Worm (Caenorhabditis elegans) whole organism, L2 larva: ENCODE measurements around the gene bath-20.
"Not testable (repeated sequence)": the region's sequence is repeated elsewhere in the genome, so short reads cannot be mapped to it uniquely, and the experiment has no call there.

Experiments
- C34F6.9 ChIP-seq: fragments of 150-350 bp; optimal IDR thresholded peaks from 2 replicates; lab custom pipeline; 2014; ENCODE audit warnings: missing biosample characterization, missing genetic modification characterization
- R02D3.7 ChIP-seq: fragments of 150-350 bp; optimal IDR thresholded peaks from 2 replicates; lab custom pipeline; 2014; ENCODE audit warnings: missing biosample characterization, missing genetic modification characterization
- ZK546.5 ChIP-seq: sonication (generic microtip); optimal IDR thresholded peaks from 2 replicates; lab custom pipeline; 2017; ENCODE audit warnings: missing biosample characterization, missing genetic modification characterization
- aly-2 ChIP-seq: fragments of 150-350 bp; optimal IDR thresholded peaks from 2 replicates; lab custom pipeline; 2014; ENCODE audit warnings: missing biosample characterization, missing genetic modification characterization
- blmp-1 ChIP-seq: sonication (generic microtip); optimal IDR thresholded peaks from 2 replicates; lab custom pipeline; 2017; ENCODE audit warnings: missing genetic modification characterization, mild to moderate bottlenecking, missing compliant biosample characterization, antibody characterized with exemption, moderate library complexity; ENCODE audit not compliant: insufficient read depth
- ceh-16 ChIP-seq: fragments of 150-350 bp; optimal IDR thresholded peaks from 2 replicates; lab custom pipeline; 2014; ENCODE audit warnings: missing biosample characterization, missing genetic modification characterization
- crh-2 ChIP-seq: sonication (generic microtip); optimal IDR thresholded peaks from 2 replicates; lab custom pipeline; 2017; ENCODE audit warnings: missing biosample characterization, missing genetic modification characterization
- dmd-4 ChIP-seq: sonication (generic microtip); optimal IDR thresholded peaks from 2 replicates; lab custom pipeline; 2017; ENCODE audit warnings: missing biosample characterization, missing genetic modification characterization
- egl-27 ChIP-seq: sonication (generic microtip); optimal IDR thresholded peaks from 3 replicates; lab custom pipeline; 2017; ENCODE audit warnings: missing biosample characterization, missing genetic modification reagents, missing genetic modification characterization
- elt-1 ChIP-seq: fragments of 150-350 bp; optimal IDR thresholded peaks from 2 replicates; lab custom pipeline; 2014; ENCODE audit warnings: missing biosample characterization, missing genetic modification characterization
- elt-3 ChIP-seq: sonication (generic microtip); optimal IDR thresholded peaks from 2 replicates; lab custom pipeline; 2017; ENCODE audit warnings: missing biosample characterization, missing genetic modification characterization
- gmeb-1 ChIP-seq: fragments of 150-350 bp; optimal IDR thresholded peaks from 2 replicates; lab custom pipeline; 2014; ENCODE audit warnings: missing biosample characterization, missing genetic modification characterization
- lin-11 ChIP-seq: fragments of 150-350 bp; sonication (generic microtip); optimal IDR thresholded peaks from 2 replicates; lab custom pipeline; 2014; ENCODE audit warnings: missing biosample characterization, missing genetic modification characterization, inconsistent platforms, mixed read lengths
- lin-13 ChIP-seq: fragments of 150-350 bp; optimal IDR thresholded peaks from 2 replicates; lab custom pipeline; 2014; ENCODE audit warnings: missing biosample characterization, missing genetic modification reagents, missing genetic modification characterization
- lin-39 ChIP-seq: fragments of 150-350 bp; optimal IDR thresholded peaks from 2 replicates; lab custom pipeline; 2014; ENCODE audit warnings: missing biosample characterization, missing genetic modification reagents, missing genetic modification characterization
- lsy-2 ChIP-seq, 2 experiments: fragments of 150-350 bp in 1 of 2; sonication (generic microtip) in 1 of 2; optimal IDR thresholded peaks; 2 replicates each; lab custom pipeline; 2014 to 2017; ENCODE audit warnings: missing biosample characterization in 2 of 2, missing genetic modification characterization in 2 of 2
- mbf-1 ChIP-seq: sonication (generic microtip); optimal IDR thresholded peaks from 2 replicates; lab custom pipeline; 2017; ENCODE audit warnings: missing biosample characterization, missing genetic modification characterization
- nhr-10 ChIP-seq: sonication (generic microtip); optimal IDR thresholded peaks from 2 replicates; lab custom pipeline; 2017; ENCODE audit warnings: missing biosample characterization, missing genetic modification characterization
- nhr-11 ChIP-seq: fragments of 150-350 bp; optimal IDR thresholded peaks from 2 replicates; lab custom pipeline; 2014; ENCODE audit warnings: missing biosample characterization, missing genetic modification characterization
- nhr-12 ChIP-seq: fragments of 150-350 bp; optimal IDR thresholded peaks from 2 replicates; lab custom pipeline; 2014; ENCODE audit warnings: missing biosample characterization, missing genetic modification characterization
- nhr-129 ChIP-seq: fragments of 150-350 bp; optimal IDR thresholded peaks from 2 replicates; lab custom pipeline; 2014; ENCODE audit warnings: missing biosample characterization, missing genetic modification characterization
- nhr-21 ChIP-seq: fragments of 150-350 bp; optimal IDR thresholded peaks from 2 replicates; lab custom pipeline; 2014; ENCODE audit warnings: missing biosample characterization, missing genetic modification characterization
- nhr-23 ChIP-seq: fragments of 150-350 bp; optimal IDR thresholded peaks from 2 replicates; lab custom pipeline; 2014; ENCODE audit warnings: missing biosample characterization, missing genetic modification reagents, missing genetic modification characterization
- nhr-237 ChIP-seq: fragments of 150-350 bp; optimal IDR thresholded peaks from 2 replicates; lab custom pipeline; 2014; ENCODE audit warnings: missing biosample characterization, missing genetic modification characterization
- nhr-6 ChIP-seq: fragments of 150-350 bp; optimal IDR thresholded peaks from 2 replicates; lab custom pipeline; 2014; ENCODE audit warnings: missing biosample characterization, missing genetic modification characterization
- nhr-77 ChIP-seq: fragments of 150-350 bp; optimal IDR thresholded peaks from 2 replicates; lab custom pipeline; 2014; ENCODE audit warnings: missing biosample characterization, missing genetic modification characterization
- skn-1 ChIP-seq: sonication (generic microtip); optimal IDR thresholded peaks from 2 replicates; lab custom pipeline; 2017; ENCODE audit warnings: missing biosample characterization, missing genetic modification characterization
- sma-3 ChIP-seq: sonication (generic microtip); optimal IDR thresholded peaks from 2 replicates; lab custom pipeline; 2016; ENCODE audit warnings: missing genetic modification reagents, missing genetic modification characterization, missing compliant biosample characterization
- snpc-4 ChIP-seq: fragments of 150-350 bp; optimal IDR thresholded peaks from 2 replicates; lab custom pipeline; 2014; ENCODE audit warnings: missing biosample characterization, missing genetic modification characterization
- unc-55 ChIP-seq: fragments of 150-350 bp; sonication (generic microtip); optimal IDR thresholded peaks from 3 replicates; lab custom pipeline; 2014; ENCODE audit warnings: missing biosample characterization, missing genetic modification reagents, missing genetic modification characterization
- unc-62 ChIP-seq: fragments of 150-350 bp; optimal IDR thresholded peaks from 2 replicates; lab custom pipeline; 2014; ENCODE audit warnings: missing biosample characterization, missing genetic modification reagents, missing genetic modification characterization
- ztf-1 ChIP-seq: fragments of 200-800 bp; sonication (Bioruptor generic); conservative IDR thresholded peaks from 2 replicates; pipeline ENCODE4 v1.3.6; 2022; ENCODE audit warnings: missing genetic modification characterization, missing compliant biosample characterization
- ztf-11 ChIP-seq: sonication (generic microtip); optimal IDR thresholded peaks from 2 replicates; lab custom pipeline; 2017; ENCODE audit warnings: missing biosample characterization, missing genetic modification characterization
- ztf-4 ChIP-seq: fragments of 150-350 bp; optimal IDR thresholded peaks from 2 replicates; lab custom pipeline; 2014; ENCODE audit warnings: missing biosample characterization, missing genetic modification characterization

Gene bath-20

ce11 chrII:2046556-2046955 lies 4.2 kb upstream of the bath-20 start, which contains the start of gene math-1:
Gene math-1 (minus strand): TSS chrII:2046656.
- not testable (repeated sequence) for TF ChIP-seq elt-1; crh-2; ceh-16 (tag; lab: Kevin White, UChicago)

DNA sequence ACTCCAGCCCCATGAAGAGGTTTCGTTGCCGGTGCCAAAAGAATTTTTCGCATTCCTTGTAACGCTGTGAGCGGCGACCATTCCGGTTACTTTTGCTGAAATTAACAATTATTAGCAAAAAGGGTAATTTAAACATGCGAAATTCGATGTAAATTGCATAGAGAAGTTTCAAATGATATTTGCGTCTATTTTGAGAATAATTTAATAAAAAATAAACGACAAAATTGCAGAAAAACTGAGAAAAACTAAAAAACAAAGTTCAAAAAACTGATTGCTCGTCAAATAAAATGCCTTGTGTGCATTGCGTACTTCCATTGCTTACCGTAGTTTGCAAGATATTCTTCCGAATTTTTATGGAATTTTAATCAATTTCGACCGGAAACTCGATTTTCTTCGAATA lies 3.2 kb upstream of the bath-20 start, which contains the start of gene bath-24:
bath-24 (minus strand) TSS at position 101 of the 400 bp plus-strand sequence.
- TF ChIP-seq lin-13 (GFP tag; lab: Kevin White, UChicago) = no peak

- TF ChIP-seq dmd-4 (tag; lab: Kevin White, UChicago) = no peak
- TF ChIP-seq lin-11 (tag; lab: Kevin White, UChicago) = no peak
- TF ChIP-seq elt-1 = no peak
- no peak for TF ChIP-seq blmp-1 (tag; lab: Kevin White, UChicago)
- no peak for TF ChIP-seq skn-1
- no peak for TF ChIP-seq snpc-4
- no peak for TF ChIP-seq R02D3.7 (tag; lab: Kevin White, UChicago)
- TF ChIP-seq C34F6.9 (tag; lab: Kevin White, UChicago) = no peak
- TF ChIP-seq egl-27 = no peak
- TF ChIP-seq nhr-10 (tag; lab: Kevin White, UChicago) = no peak
- no peak for TF ChIP-seq ZK546.5 (tag; lab: Kevin White, UChicago)
- no peak for TF ChIP-seq nhr-11 (tag; lab: Kevin White, UChicago)
- no peak for TF ChIP-seq ztf-4 (tag; lab: Kevin White, UChicago)
- no peak for TF ChIP-seq sma-3 (GFP tag; lab: Kevin White, UChicago)
- no peak for TF ChIP-seq mbf-1
- TF ChIP-seq unc-62 (GFP tag; lab: Kevin White, UChicago) = no peak
- TF ChIP-seq elt-3 (tag; lab: Kevin White, UChicago) = no peak
- TF ChIP-seq, all 48 proteins: peak for 0
Observed at ce11 chrII:2039288-2039687, 3.1 kb downstream of the bath-20 start, which contains the start of gene bath-19. Gene bath-19 (minus strand): TSS chrII:2039388.

ce11 chrII:2033286-2033685 lies 9.1 kb downstream of the bath-20 start, which contains the start of gene F59H6.14:
Gene F59H6.14 (plus strand): TSS chrII:2033586.
- no peak for TF ChIP-seq nhr-237 (tag; lab: Kevin White, UChicago)
- no peak for TF ChIP-seq ceh-16 (tag; lab: Kevin White, UChicago)

DNA sequence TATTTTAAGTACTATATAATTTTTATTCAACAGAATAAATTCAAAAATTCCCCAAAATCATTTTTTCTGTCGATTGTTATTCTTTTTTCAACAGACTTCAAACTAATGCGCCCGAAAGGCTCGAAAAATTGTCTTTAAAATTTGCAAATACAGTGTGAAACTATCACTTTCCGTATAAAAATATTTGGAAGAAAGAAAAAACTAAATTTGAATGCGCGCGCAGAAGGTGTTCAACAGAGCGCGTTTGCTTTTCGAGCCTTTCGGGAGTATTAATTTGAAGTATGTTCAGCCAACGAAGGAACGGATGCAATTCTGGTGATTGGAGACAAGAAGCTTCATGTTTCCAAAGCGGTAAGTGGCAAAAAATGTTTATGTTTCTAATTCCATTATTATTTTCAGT lies 10.1 kb downstream of the bath-20 start, which contains the start of gene btb-4:
btb-4 (plus strand) TSS at position 35 of the 400 bp plus-strand sequence.
- TF ChIP-seq gmeb-1 (peak; percentile 78), unc-55 (peak; percentile 4)

DNA sequence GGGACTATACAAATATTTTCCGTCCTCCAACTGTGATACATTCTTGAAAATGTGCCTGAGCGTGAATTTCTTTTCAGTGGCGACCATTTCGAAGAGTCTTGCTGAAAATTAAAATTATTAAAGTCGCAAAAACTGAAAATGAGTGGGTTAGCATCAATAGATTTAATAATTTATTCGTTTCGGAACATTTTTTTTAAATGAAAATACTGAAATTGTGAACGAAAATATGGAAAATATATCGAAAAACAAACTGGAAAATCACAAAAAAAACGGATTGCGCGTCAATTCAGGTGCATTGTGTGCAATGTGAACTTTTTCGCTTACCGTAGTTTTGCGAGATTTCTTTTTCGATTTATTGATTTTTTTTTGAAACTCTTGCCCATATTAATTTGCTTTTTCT lies 10.5 kb downstream of the bath-20 start, which contains the start of gene bath-5:
bath-5 (minus strand) TSS at position 101 of the 400 bp plus-strand sequence.
- TF ChIP-seq aly-2 (tag; lab: Kevin White, UChicago) (no peak), nhr-129 (tag; lab: Kevin White, UChicago) (no peak), lin-13 (GFP tag; lab: Kevin White, UChicago) (no peak), skn-1 (no peak), nhr-77 (tag; lab: Kevin White, UChicago) (no peak), ztf-1 (GFP tag; lab: Robert Waterston, UW) (no peak), ztf-11 (tag; lab: Kevin White, UChicago) (no peak), blmp-1 (tag; lab: Kevin White, UChicago) (no peak), nhr-23 (tag; lab: Kevin White, UChicago) (no peak), dmd-4 (tag; lab: Kevin White, UChicago) (no peak), nhr-21 (tag; lab: Kevin White, UChicago) (no peak), unc-55 (no peak), nhr-12 (tag; lab: Kevin White, UChicago) (no peak), lsy-2 (tag; optimal IDR thresholded peaks at IDR 0.05; lab: Kevin White, UChicago) (no peak), nhr-6 (tag; lab: Kevin White, UChicago) (no peak), lin-11 (tag; lab: Kevin White, UChicago) (no peak), lin-39 (tag; lab: Kevin White, UChicago) (no peak)
